Worm (Caenorhabditis elegans) whole organism, early embryonic: ENCODE measurements around the gene F38B6.8.

Source experiments
- B0310.2 ChIP-seq: sonication (generic microtip); optimal IDR thresholded peaks from 2 replicates; lab custom pipeline; 2016; ENCODE audit warnings: mild to moderate bottlenecking, missing genetic modification characterization, missing compliant biosample characterization
- F13C5.2 ChIP-seq: sonication (generic microtip); optimal IDR thresholded peaks from 2 replicates; lab custom pipeline; 2017; ENCODE audit warnings: mild to moderate bottlenecking, missing genetic modification characterization, inconsistent platforms, missing compliant biosample characterization
- aly-1 ChIP-seq: sonication (generic microtip); optimal IDR thresholded peaks from 2 replicates; lab custom pipeline; 2016; ENCODE audit warnings: missing genetic modification characterization, missing compliant biosample characterization
- ama-1 ChIP-seq: fragments of 150-350 bp; optimal IDR thresholded peaks from 2 replicates; lab custom pipeline; 2014
- ceh-13 ChIP-seq: fragments of 200-800 bp; sonication (Bioruptor generic); optimal IDR thresholded peaks from 2 replicates; lab custom pipeline; 2018; ENCODE audit warnings: mild to moderate bottlenecking, missing genetic modification characterization, missing compliant biosample characterization
- ceh-36 ChIP-seq: sonication (generic microtip); optimal IDR thresholded peaks from 2 replicates; lab custom pipeline; 2016; ENCODE audit warnings: missing genetic modification characterization, inconsistent platforms, missing compliant biosample characterization
- ets-7 ChIP-seq: sonication (generic microtip); optimal IDR thresholded peaks from 2 replicates; lab custom pipeline; 2016; ENCODE audit warnings: missing genotype, missing genetic modification characterization, missing compliant biosample characterization
- flt-1 ChIP-seq: fragments of 200-800 bp; sonication (Bioruptor generic); IDR thresholded peaks from 2 replicates; pipeline ENCODE4 v1.3.6; 2022; ENCODE audit warnings: missing genetic modification characterization, missing compliant biosample characterization
- hmbx-1 ChIP-seq: sonication (generic microtip); optimal IDR thresholded peaks from 2 replicates; lab custom pipeline; 2016; ENCODE audit warnings: mild to moderate bottlenecking, missing genetic modification characterization, missing compliant biosample characterization
- hmg-4 ChIP-seq: fragments of 200-800 bp; sonication (Bioruptor generic); optimal IDR thresholded peaks from 2 replicates; lab custom pipeline; 2018; ENCODE audit warnings: mild to moderate bottlenecking, missing genetic modification characterization, missing compliant biosample characterization
- hnd-1 ChIP-seq: sonication (generic microtip); optimal IDR thresholded peaks from 2 replicates; lab custom pipeline; 2016; ENCODE audit warnings: missing genetic modification characterization, missing compliant biosample characterization
- pes-1 ChIP-seq: fragments of 200-800 bp; sonication (Bioruptor generic); IDR thresholded peaks from 2 replicates; pipeline ENCODE4 v1.3.6; 2022; ENCODE audit warnings: missing genetic modification reagents, missing genetic modification characterization, missing compliant biosample characterization
- scrt-1 ChIP-seq: fragments of 200-800 bp; sonication (Bioruptor generic); IDR thresholded peaks from 2 replicates; pipeline ENCODE4 v1.3.6; 2022; ENCODE audit warnings: missing genetic modification characterization, missing compliant biosample characterization
- sea-1 ChIP-seq: fragments of 200-800 bp; sonication (Bioruptor generic); conservative IDR thresholded peaks from 2 replicates; pipeline ENCODE4 v1.3.6; 2022; ENCODE audit warnings: missing genetic modification characterization, missing compliant biosample characterization
- tbx-11 ChIP-seq: fragments of 200-800 bp; sonication (Bioruptor generic); IDR thresholded peaks from 2 replicates; pipeline ENCODE4 v1.3.6; 2022; ENCODE audit warnings: missing genetic modification characterization, missing compliant biosample characterization
- tbx-37 ChIP-seq: fragments of 200-800 bp; sonication (Bioruptor generic); conservative IDR thresholded peaks from 2 replicates; pipeline ENCODE4 v1.3.6; 2022; ENCODE audit warnings: missing genetic modification reagents, missing genetic modification characterization, missing compliant biosample characterization
- tra-4 ChIP-seq: sonication (generic microtip); optimal IDR thresholded peaks from 2 replicates; lab custom pipeline; 2017; ENCODE audit warnings: missing genetic modification characterization, missing compliant biosample characterization

The F38B6.8 gene

DNA sequence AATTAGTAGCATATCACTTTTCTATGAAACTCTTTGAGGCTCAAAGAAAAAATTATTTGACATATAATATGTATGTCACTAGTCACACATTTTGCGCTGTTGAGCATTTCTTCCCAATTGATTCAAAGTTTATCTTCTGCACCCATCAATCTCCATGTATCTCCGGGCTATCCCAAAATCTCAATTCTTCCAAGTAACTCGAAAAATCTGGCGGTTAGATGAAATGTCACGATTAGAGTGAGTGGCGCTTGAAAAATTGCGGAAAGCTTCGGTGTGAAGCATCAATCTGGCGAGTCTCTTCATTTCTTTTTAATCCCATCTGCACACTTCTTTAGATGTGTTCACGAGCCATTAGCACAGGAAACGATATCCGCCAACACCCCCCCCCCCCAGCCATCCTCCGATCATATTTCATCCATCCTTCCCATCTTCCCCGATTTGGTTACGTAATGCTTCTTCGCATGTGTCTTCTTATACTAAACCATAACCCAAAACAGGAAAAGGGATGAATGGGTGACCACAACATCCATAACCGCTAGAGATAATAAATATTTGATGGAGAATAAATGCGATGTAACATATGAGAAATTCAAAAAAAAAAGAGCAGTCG is 6.5 kb upstream of the F38B6.8 start:
- TF ChIP-seq sea-1 (GFP tag; lab: Robert Waterston, UW) (no peak), ets-7 (tag; lab: Kevin White, UChicago) (no peak), tra-4 (no peak), pes-1 (GFP tag; lab: Robert Waterston, UW) (no peak), F13C5.2 (tag; lab: Kevin White, UChicago) (no peak), ceh-13 (GFP tag; lab: Kevin White, UChicago) (no peak), hmg-4 (no peak), tbx-11 (no peak)

DNA sequence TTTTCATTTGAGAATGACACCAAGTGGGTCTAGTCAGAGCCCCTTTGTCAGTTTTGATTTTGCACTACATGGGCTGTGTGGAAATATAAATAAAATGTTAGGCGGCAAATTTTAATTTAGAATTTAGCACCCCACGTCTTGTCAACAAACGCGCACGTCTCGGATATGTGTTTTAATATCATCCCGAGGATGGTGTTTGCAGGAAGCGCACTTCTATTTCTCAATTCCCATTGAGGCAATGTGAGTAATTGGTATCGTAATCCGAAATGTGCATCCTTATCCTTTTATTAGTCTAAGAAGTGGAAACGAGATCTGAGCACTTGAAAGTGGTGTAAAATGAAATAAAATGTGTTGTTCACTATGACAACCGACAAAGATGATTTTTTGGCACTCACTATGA is 5.2 kb upstream of the F38B6.8 start:
- TF ChIP-seq B0310.2 (tag; lab: Kevin White, UChicago) (no peak), tbx-37 (GFP tag; lab: Robert Waterston, UW) (no peak), pes-1 (GFP tag; lab: Robert Waterston, UW) (no peak), scrt-1 (GFP tag; lab: Robert Waterston, UW) (no peak), hmg-4 (no peak), tbx-11 (no peak), flt-1 (GFP tag; lab: Robert Waterston, UW) (no peak), F13C5.2 (tag; lab: Kevin White, UChicago) (no peak), aly-1 (tag; lab: Kevin White, UChicago) (no peak), sea-1 (GFP tag; lab: Robert Waterston, UW) (no peak), hmbx-1 (tag; lab: Kevin White, UChicago) (no peak), ceh-13 (GFP tag; lab: Kevin White, UChicago) (no peak), ama-1 (lab: Kevin White, UChicago) (no peak), tra-4 (no peak), hnd-1 (no peak)

DNA sequence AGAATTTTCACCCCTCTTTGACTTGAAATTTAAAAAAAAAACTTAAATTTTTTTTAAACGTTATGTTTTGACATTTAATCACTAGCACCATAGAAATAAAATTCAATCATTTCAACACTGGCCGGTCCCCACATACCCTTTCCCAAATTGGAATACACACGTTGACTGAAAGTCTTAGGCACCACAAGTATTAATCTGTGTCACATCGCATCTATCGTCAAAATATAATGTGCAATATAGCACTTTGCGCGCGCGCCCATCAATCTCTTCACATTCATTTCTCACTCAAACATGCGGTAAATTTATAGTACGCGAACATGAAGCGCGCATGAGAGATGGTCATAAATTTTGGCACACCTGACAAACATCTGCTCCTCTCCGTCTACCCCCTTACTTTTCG is 4.8 kb upstream of the F38B6.8 start:
- no peak for TF ChIP-seq scrt-1 (GFP tag; lab: Robert Waterston, UW)
- no peak for TF ChIP-seq hmg-4
- TF ChIP-seq ceh-13 (GFP tag; lab: Kevin White, UChicago), result no peak
- no peak for TF ChIP-seq ceh-36 (tag; lab: Kevin White, UChicago)
- TF ChIP-seq B0310.2 (tag; lab: Kevin White, UChicago), result no peak

DNA sequence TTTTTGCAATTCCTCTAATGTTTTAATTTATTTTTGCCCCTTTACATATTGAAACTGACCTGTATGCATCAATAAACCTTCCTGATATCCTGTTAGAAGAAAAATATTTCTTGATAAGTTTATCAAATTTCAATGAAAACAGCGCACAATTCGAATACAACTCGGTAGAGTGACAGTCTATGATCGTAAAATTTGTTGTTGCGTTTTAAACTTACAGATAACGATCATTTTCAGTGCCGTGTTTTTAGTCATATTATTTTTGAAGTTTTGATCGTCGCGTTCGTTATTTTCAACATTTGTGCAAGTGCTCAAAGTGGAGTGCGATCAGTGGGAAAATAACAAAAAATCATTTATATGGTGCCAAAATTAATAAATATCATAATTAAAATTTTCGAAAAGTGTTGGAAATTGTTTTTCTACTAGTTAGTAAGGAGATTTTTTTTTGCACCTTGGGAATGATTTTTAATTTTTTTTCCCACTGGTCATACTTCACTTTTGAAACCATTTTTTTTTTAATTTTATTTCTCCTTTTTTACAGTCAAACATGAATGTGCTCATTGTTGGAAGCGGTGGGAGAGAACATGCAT is 8.2 kb downstream of the F38B6.8 start, which contains the start of gene F38B6.4:
Gene F38B6.4 (plus strand): TSS at position 537 of the 587 bp plus-strand sequence.
- TF ChIP-seq aly-1 (tag; lab: Kevin White, UChicago), result no peak
- no peak for TF ChIP-seq tra-4
- TF ChIP-seq ceh-13 (GFP tag; lab: Kevin White, UChicago), result no peak
- TF ChIP-seq hmg-4, result no peak
- no peak for TF ChIP-seq ama-1 (lab: Kevin White, UChicago)
- TF ChIP-seq F13C5.2 (tag; lab: Kevin White, UChicago), result no peak
- no peak for TF ChIP-seq tbx-37 (GFP tag; lab: Robert Waterston, UW)
- no peak for TF ChIP-seq flt-1 (GFP tag; lab: Robert Waterston, UW)
- TF ChIP-seq tbx-11, result no peak
- TF ChIP-seq ets-7 (tag; lab: Kevin White, UChicago), result no peak
- no peak for TF ChIP-seq scrt-1 (GFP tag; lab: Robert Waterston, UW)
- no peak for TF ChIP-seq ceh-36 (tag; lab: Kevin White, UChicago)
- TF ChIP-seq pes-1 (GFP tag; lab: Robert Waterston, UW), result no peak

DNA sequence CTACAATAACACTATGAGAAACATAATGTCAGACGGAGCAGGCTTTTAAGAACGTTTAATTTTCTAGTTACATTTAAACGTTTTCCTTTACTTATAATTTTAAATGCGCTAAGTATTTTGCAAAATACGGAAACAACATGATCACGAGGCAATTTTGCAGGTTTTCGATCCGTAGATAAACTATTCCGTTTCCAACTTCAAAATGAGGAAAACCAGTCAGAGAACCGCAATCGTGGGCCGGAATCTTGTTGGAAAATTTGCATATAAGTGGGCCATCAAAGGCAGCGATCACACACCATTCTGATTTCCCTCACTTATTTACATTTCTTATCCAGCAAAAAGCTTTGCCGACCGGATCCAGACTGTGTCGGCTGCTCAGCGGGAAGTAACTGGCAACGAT is 10.1 kb downstream of the F38B6.8 start, which contains the start of gene col-172:
Gene col-172 (plus strand): TSS at position 301 of the 400 bp plus-strand sequence.
- no peak for TF ChIP-seq ceh-36 (tag; lab: Kevin White, UChicago)
- TF ChIP-seq F13C5.2 (tag; lab: Kevin White, UChicago), result no peak
- no peak for TF ChIP-seq pes-1 (GFP tag; lab: Robert Waterston, UW)
- no peak for TF ChIP-seq hnd-1
- no peak for TF ChIP-seq aly-1 (tag; lab: Kevin White, UChicago)
- TF ChIP-seq ama-1 (lab: Kevin White, UChicago), result no peak
- no peak for TF ChIP-seq hmg-4

DNA sequence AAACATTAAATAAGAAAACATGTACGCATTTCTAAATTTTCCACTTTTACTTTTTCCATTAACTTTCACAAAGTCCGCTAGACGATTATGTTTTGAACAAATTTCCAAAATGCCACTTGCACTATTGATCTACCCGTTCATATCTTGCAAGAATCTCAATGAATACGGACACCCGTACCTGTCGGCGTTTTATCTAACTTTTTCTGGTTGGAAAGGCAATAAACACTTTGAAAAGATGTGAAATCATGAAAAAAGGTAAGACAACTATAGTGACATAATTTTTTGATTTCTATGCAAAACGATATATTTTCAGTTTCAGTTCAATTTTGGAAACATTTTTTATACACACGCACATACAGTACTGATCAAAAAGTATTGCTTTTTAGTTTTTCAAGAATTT is 10.9 kb downstream of the F38B6.8 start:
- TF ChIP-seq pes-1 (GFP tag; lab: Robert Waterston, UW) (no peak), tbx-37 (GFP tag; lab: Robert Waterston, UW) (no peak), hmg-4 (no peak), ama-1 (lab: Kevin White, UChicago) (no peak), ets-7 (tag; lab: Kevin White, UChicago) (no peak), flt-1 (GFP tag; lab: Robert Waterston, UW) (no peak), tra-4 (no peak), B0310.2 (tag; lab: Kevin White, UChicago) (no peak), aly-1 (tag; lab: Kevin White, UChicago) (no peak)

DNA sequence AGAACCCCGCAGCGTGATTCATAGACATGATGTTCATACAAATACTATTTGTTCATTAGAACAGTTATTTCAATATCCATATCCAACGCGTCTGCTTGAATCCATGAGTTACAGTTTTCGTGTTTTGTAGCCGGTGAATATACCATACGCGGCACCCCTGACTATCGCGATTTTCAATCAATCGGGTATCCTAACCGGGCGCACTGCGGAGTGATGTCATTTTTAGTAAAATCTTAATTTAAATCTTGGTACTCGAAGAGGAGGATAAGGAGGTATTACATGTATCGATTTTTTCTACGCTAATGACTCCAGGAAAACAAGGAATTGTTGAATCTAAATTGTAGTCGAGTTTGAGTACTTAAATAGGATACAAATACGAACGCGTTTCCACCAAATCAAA is 13.2 kb downstream of the F38B6.8 start:
- TF ChIP-seq ceh-36 (tag; lab: Kevin White, UChicago) (no peak), ets-7 (tag; lab: Kevin White, UChicago) (no peak), hmg-4 (no peak), tbx-37 (GFP tag; lab: Robert Waterston, UW) (no peak), ama-1 (lab: Kevin White, UChicago) (no peak), flt-1 (GFP tag; lab: Robert Waterston, UW) (no peak), B0310.2 (tag; lab: Kevin White, UChicago) (no peak), sea-1 (GFP tag; lab: Robert Waterston, UW) (no peak), hmbx-1 (tag; lab: Kevin White, UChicago) (no peak), scrt-1 (GFP tag; lab: Robert Waterston, UW) (no peak), tra-4 (no peak), hnd-1 (no peak)
